Fruit fly (Drosophila melanogaster) whole organism: Measurements from ENCODE around the gene CG46399.

Experiments
- CG8478 ChIP-seq: fragments of >200 bp; optimal IDR thresholded peaks from 2 replicates; lab custom pipeline; 2018; ENCODE audit warnings: inconsistent platforms
- Dll ChIP-seq: fragments of >200 bp; optimal IDR thresholded peaks from 2 replicates; lab custom pipeline; 2017
- EcR ChIP-seq, 2 experiments: fragments of >200 bp; optimal IDR thresholded peaks; 2 replicates each; lab custom pipeline; 2017; ENCODE audit warnings: missing biosample characterization in 2 of 2, missing genetic modification characterization in 2 of 2, missing genetic modification reagents in 2 of 2
- pan ChIP-seq: fragments of >200 bp; optimal IDR thresholded peaks from 2 replicates; lab custom pipeline; 2017
- psq ChIP-seq: fragments of >200 bp; optimal IDR thresholded peaks from 2 replicates; lab custom pipeline; 2017

dm6 chrX:14827643-14828042 is 31.4 kb upstream of the CG46399 start:
- TF ChIP-seq psq, result no peak
- TF ChIP-seq CG8478 (lab: Kevin White, UChicago), result no peak
- no peak for TF ChIP-seq EcR (GFP tag; optimal IDR thresholded peaks at IDR 0.05; lab: Kevin White, UChicago)
- TF ChIP-seq Dll, result no peak
- no peak for TF ChIP-seq pan (lab: Kevin White, UChicago)
